Worm (Caenorhabditis elegans) whole organism, mixed stage, embryonic: ENCODE measurements around the gene Y37E11B.10.

Experiments
- M03D4.4 ChIP-seq: sonication (generic microtip); optimal IDR thresholded peaks from 2 replicates; lab custom pipeline; 2017; ENCODE audit warnings: mild to moderate bottlenecking, missing genetic modification characterization, missing compliant biosample characterization
- bed-3 ChIP-seq: fragments of 200-800 bp; sonication (Bioruptor generic); optimal IDR thresholded peaks from 3 replicates; lab custom pipeline; 2018; ENCODE audit warnings: mild to moderate bottlenecking, missing genetic modification characterization, moderate library complexity, missing compliant biosample characterization
- ceh-43 ChIP-seq: fragments of 200-800 bp; sonication (Bioruptor generic); optimal IDR thresholded peaks from 2 replicates; lab custom pipeline; 2018; ENCODE audit warnings: mild to moderate bottlenecking, missing genetic modification characterization, moderate library complexity, missing compliant biosample characterization
- ceh-83 ChIP-seq: fragments of 200-800 bp; sonication (Bioruptor generic); optimal IDR thresholded peaks from 2 replicates; lab custom pipeline; 2018; ENCODE audit warnings: mild to moderate bottlenecking, missing genetic modification characterization, missing compliant biosample characterization
- ces-1 ChIP-seq: fragments of 150-350 bp; optimal IDR thresholded peaks from 2 replicates; lab custom pipeline; 2014; ENCODE audit warnings: missing biosample characterization, missing genetic modification reagents, missing genetic modification characterization
- cnd-1 ChIP-seq: fragments of 200-800 bp; sonication (Bioruptor generic); optimal IDR thresholded peaks from 2 replicates; lab custom pipeline; 2018; ENCODE audit warnings: mild to moderate bottlenecking, missing genetic modification characterization, missing compliant biosample characterization
- drap-1 ChIP-seq: fragments of 200-800 bp; sonication (Bioruptor generic); optimal IDR thresholded peaks from 3 replicates; lab custom pipeline; 2018; ENCODE audit warnings: mild to moderate bottlenecking, missing genetic modification characterization, missing compliant biosample characterization
- elt-1 ChIP-seq: sonication (generic microtip); optimal IDR thresholded peaks from 2 replicates; lab custom pipeline; 2017; ENCODE audit warnings: missing genetic modification characterization, mild to moderate bottlenecking, missing compliant biosample characterization, antibody characterized with exemption, moderate library complexity, borderline replicate concordance; ENCODE audit not compliant: insufficient read depth
- elt-3 ChIP-seq: fragments of 150-350 bp; optimal IDR thresholded peaks from 2 replicates; lab custom pipeline; 2014; ENCODE audit warnings: missing biosample characterization, missing genetic modification characterization
- flh-1 ChIP-seq: fragments of 200-800 bp; sonication (Bioruptor generic); optimal IDR thresholded peaks from 2 replicates; lab custom pipeline; 2018; ENCODE audit warnings: mild to moderate bottlenecking, missing genetic modification characterization, moderate library complexity, missing compliant biosample characterization
- ham-2 ChIP-seq: fragments of 200-800 bp; sonication (Bioruptor generic); optimal IDR thresholded peaks from 2 replicates; lab custom pipeline; 2018; ENCODE audit warnings: mild to moderate bottlenecking, missing genetic modification characterization, missing compliant biosample characterization
- lin-13 ChIP-seq: fragments of 150-350 bp; optimal IDR thresholded peaks from 2 replicates; lab custom pipeline; 2014; ENCODE audit warnings: missing biosample characterization, missing genetic modification characterization
- lsy-2 ChIP-seq: fragments of 150-350 bp; optimal IDR thresholded peaks from 2 replicates; lab custom pipeline; 2014; ENCODE audit warnings: missing biosample characterization, missing genetic modification characterization
- mab-5 ChIP-seq: fragments of 150-350 bp; optimal IDR thresholded peaks from 2 replicates; lab custom pipeline; 2014; ENCODE audit warnings: missing biosample characterization, missing genetic modification characterization
- mep-1 ChIP-seq: fragments of 150-350 bp; optimal IDR thresholded peaks from 2 replicates; lab custom pipeline; 2017; ENCODE audit warnings: missing biosample characterization, missing genetic modification reagents, missing genetic modification characterization, inconsistent platforms
- mls-2 ChIP-seq: sonication (generic microtip); optimal IDR thresholded peaks from 2 replicates; lab custom pipeline; 2016; ENCODE audit warnings: mild to moderate bottlenecking, missing genetic modification characterization, moderate library complexity, missing compliant biosample characterization
- nhr-12 ChIP-seq: fragments of 150-350 bp; optimal IDR thresholded peaks from 2 replicates; lab custom pipeline; 2014; ENCODE audit warnings: missing biosample characterization, missing genetic modification characterization
- nhr-2 ChIP-seq: fragments of 150-350 bp; optimal IDR thresholded peaks from 2 replicates; lab custom pipeline; 2014; ENCODE audit warnings: missing biosample characterization, missing genetic modification characterization
- nhr-237 ChIP-seq: fragments of 150-350 bp; optimal IDR thresholded peaks from 2 replicates; lab custom pipeline; 2014; ENCODE audit warnings: missing biosample characterization, missing genetic modification characterization
- nhr-76 ChIP-seq: sonication (generic microtip); optimal IDR thresholded peaks from 2 replicates; lab custom pipeline; 2017; ENCODE audit warnings: missing biosample characterization, missing genetic modification characterization
- pha-4 ChIP-seq: fragments of 150-350 bp; optimal IDR thresholded peaks from 2 replicates; lab custom pipeline; 2018; ENCODE audit warnings: missing biosample characterization, missing genetic modification reagents, missing genetic modification characterization
- sem-2 ChIP-seq: fragments of 200-800 bp; sonication (Bioruptor generic); optimal IDR thresholded peaks from 2 replicates; lab custom pipeline; 2018; ENCODE audit warnings: mild to moderate bottlenecking, missing genetic modification characterization, missing compliant biosample characterization
- snpc-4 ChIP-seq: fragments of 150-350 bp; optimal IDR thresholded peaks from 2 replicates; lab custom pipeline; 2014; ENCODE audit warnings: missing biosample characterization, missing genetic modification characterization
- sptf-1 ChIP-seq: sonication (generic microtip); optimal IDR thresholded peaks from 2 replicates; lab custom pipeline; 2017; ENCODE audit warnings: mild to moderate bottlenecking, missing genetic modification characterization, moderate library complexity, missing compliant biosample characterization
- tbx-8 ChIP-seq: fragments of 200-800 bp; sonication (Bioruptor generic); optimal IDR thresholded peaks from 2 replicates; lab custom pipeline; 2018; ENCODE audit warnings: mild to moderate bottlenecking, missing genetic modification characterization, moderate library complexity, missing compliant biosample characterization
- unc-120 ChIP-seq: sonication (generic microtip); optimal IDR thresholded peaks from 2 replicates; lab custom pipeline; 2017; ENCODE audit warnings: missing genetic modification characterization, missing compliant biosample characterization; ENCODE audit not compliant: poor library complexity, severe bottlenecking
- unc-39 ChIP-seq: fragments of 150-350 bp; optimal IDR thresholded peaks from 2 replicates; lab custom pipeline; 2014; ENCODE audit warnings: missing biosample characterization, missing genetic modification characterization
- unc-62 ChIP-seq: fragments of 150-350 bp; optimal IDR thresholded peaks from 2 replicates; lab custom pipeline; 2014; ENCODE audit warnings: missing biosample characterization, missing genetic modification reagents, missing genetic modification characterization
- zip-8 ChIP-seq: fragments of 150-350 bp; optimal IDR thresholded peaks from 2 replicates; lab custom pipeline; 2014; ENCODE audit warnings: missing biosample characterization, missing genetic modification characterization
- ztf-11 ChIP-seq: fragments of 150-350 bp; optimal IDR thresholded peaks from 2 replicates; lab custom pipeline; 2014; ENCODE audit warnings: missing biosample characterization, missing genetic modification characterization

Gene Y37E11B.10

ce11 chrIV:3621805-3622355 is 15.6 kb upstream of the Y37E11B.10 start:
- no peak for TF ChIP-seq mep-1 (tag; lab: Kevin White, UChicago)
- TF ChIP-seq ces-1 (GFP tag; lab: Kevin White, UChicago), result peak; percentile 63

DNA sequence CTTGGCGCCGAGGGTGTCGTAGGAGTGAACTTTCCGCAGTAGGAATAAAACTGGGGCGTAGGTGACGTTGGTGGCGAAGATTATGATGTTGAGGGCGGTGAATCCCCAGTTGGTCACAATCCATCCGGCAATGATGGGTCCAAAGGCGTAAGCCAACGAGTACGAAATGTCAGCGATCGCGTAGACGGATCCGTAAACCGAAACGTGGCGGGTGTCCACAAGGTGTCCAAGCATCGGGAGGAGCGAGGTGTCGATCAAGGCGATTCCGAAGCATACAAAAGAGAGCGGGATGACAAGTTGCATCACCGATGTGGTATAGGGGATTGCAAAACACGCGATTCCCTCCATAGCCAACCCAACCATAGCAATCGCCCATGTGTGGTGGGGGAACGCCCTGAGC is 12.5 kb upstream of the Y37E11B.10 start:
- TF ChIP-seq mls-2 (tag; lab: Kevin White, UChicago), result no peak
- TF ChIP-seq nhr-237 (tag; lab: Kevin White, UChicago), result no peak
- no peak for TF ChIP-seq unc-62 (GFP tag; lab: Kevin White, UChicago)
- TF ChIP-seq sptf-1 (tag; lab: Kevin White, UChicago), result no peak
- no peak for TF ChIP-seq unc-39 (tag; lab: Kevin White, UChicago)
- TF ChIP-seq pha-4 (tag; lab: Kevin White, UChicago), result no peak
- TF ChIP-seq elt-3 (tag; lab: Kevin White, UChicago), result no peak
- TF ChIP-seq drap-1 (GFP tag; lab: Kevin White, UChicago), result no peak
- no peak for TF ChIP-seq elt-1 (tag; lab: Kevin White, UChicago)
- no peak for TF ChIP-seq cnd-1 (tag; lab: Kevin White, UChicago)
- TF ChIP-seq nhr-2 (tag; lab: Kevin White, UChicago), result no peak
- TF ChIP-seq snpc-4 (tag; lab: Kevin White, UChicago), result no peak
- TF ChIP-seq, all 35 proteins: peak for 0

DNA sequence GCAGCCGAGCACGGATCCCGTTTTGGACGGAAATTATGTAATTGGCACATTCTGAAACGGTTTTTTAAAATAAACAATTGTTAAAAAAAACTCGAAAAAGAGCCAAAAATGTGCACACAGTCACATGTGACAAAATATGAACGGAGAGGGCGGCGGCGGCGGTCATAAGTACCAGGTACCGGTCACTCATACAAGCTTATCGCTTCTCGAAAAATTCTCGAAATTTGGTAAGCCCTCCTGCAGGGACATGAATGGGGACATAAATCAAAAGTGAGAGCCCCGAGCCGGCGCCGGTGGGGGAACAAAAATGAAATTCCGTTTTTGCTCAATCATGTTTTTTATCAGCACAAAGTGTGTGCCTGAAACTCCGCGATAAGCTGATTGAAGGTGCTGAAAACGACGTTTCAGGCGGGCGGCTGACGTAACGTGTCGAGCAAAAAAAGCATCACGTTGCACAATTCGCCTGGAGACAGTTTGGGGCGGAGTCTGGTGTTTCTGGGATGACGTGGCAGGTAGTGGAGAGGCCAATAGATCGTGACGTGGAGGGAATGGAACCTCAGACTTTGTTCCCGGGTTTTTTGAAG is 6.8 kb upstream of the Y37E11B.10 start, which contains the start of gene ltah-1.2:
Gene ltah-1.2, minus strand, starts transcription at position 51 of the 584 bp plus-strand sequence.
- TF ChIP-seq bed-3 (GFP tag; lab: Kevin White, UChicago) (no peak), flh-1 (no peak), ces-1 (GFP tag; lab: Kevin White, UChicago) (no peak)

ce11 chrIV:3611845-3612244 is 5.6 kb upstream of the Y37E11B.10 start:
- TF ChIP-seq lsy-2, result no peak
- no peak for TF ChIP-seq sptf-1 (tag; lab: Kevin White, UChicago)
- TF ChIP-seq nhr-12 (tag; lab: Kevin White, UChicago), result no peak
- TF ChIP-seq elt-3 (tag; lab: Kevin White, UChicago), result no peak
- TF ChIP-seq M03D4.4 (tag; lab: Kevin White, UChicago), result no peak
- TF ChIP-seq flh-1, result no peak
- no peak for TF ChIP-seq unc-62 (GFP tag; lab: Kevin White, UChicago)
- TF ChIP-seq ces-1 (GFP tag; lab: Kevin White, UChicago), result no peak
- no peak for TF ChIP-seq unc-120 (tag; lab: Kevin White, UChicago)
- no peak for TF ChIP-seq unc-39 (tag; lab: Kevin White, UChicago)
- TF ChIP-seq ceh-43, result no peak
- TF ChIP-seq mls-2 (tag; lab: Kevin White, UChicago), result no peak
- TF ChIP-seq zip-8 (tag; lab: Kevin White, UChicago), result no peak
- no peak for TF ChIP-seq lin-13 (tag; lab: Kevin White, UChicago)
- TF ChIP-seq nhr-2 (tag; lab: Kevin White, UChicago), result no peak
- no peak for TF ChIP-seq ham-2
- TF ChIP-seq ztf-11 (tag; lab: Kevin White, UChicago), result no peak

DNA sequence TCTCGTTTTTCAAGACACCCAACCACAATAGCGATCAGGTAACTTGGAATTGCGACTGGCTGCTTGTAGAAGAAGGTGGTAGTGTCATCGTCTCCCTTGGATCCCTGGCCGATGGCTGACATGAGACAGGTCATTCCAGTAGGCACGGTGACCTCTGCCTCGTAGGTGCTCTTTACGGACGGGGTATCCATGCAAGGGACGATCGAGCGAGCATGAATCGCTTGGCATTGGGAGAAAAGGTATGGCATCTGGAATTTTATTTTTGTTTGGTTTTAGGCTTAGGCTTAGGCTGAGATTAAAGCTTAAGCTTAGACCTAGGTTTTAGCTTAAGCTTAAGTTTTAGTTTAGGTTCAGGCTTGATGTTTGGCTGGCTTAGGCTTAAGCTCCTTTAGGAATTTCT is 4.7 kb upstream of the Y37E11B.10 start:
- TF ChIP-seq ztf-11 (tag; lab: Kevin White, UChicago) (no peak), lin-13 (tag; lab: Kevin White, UChicago) (no peak), unc-62 (GFP tag; lab: Kevin White, UChicago) (no peak), ceh-83 (GFP tag; lab: Kevin White, UChicago) (no peak), nhr-76 (no peak), snpc-4 (tag; lab: Kevin White, UChicago) (no peak), tbx-8 (no peak), mab-5 (tag; lab: Kevin White, UChicago) (no peak), lsy-2 (no peak), ces-1 (GFP tag; lab: Kevin White, UChicago) (no peak), nhr-12 (tag; lab: Kevin White, UChicago) (no peak), elt-3 (tag; lab: Kevin White, UChicago) (no peak), pha-4 (tag; lab: Kevin White, UChicago) (no peak), unc-120 (tag; lab: Kevin White, UChicago) (no peak), nhr-237 (tag; lab: Kevin White, UChicago) (no peak), sem-2 (GFP tag; lab: Kevin White, UChicago) (no peak), drap-1 (GFP tag; lab: Kevin White, UChicago) (no peak), sptf-1 (tag; lab: Kevin White, UChicago) (no peak), unc-39 (tag; lab: Kevin White, UChicago) (no peak)
- TF ChIP-seq, all 35 proteins: peak for 0
